Fruit fly (Drosophila melanogaster): Measurements from ENCODE around the gene CG17242.

Gene CG17242

DNA sequence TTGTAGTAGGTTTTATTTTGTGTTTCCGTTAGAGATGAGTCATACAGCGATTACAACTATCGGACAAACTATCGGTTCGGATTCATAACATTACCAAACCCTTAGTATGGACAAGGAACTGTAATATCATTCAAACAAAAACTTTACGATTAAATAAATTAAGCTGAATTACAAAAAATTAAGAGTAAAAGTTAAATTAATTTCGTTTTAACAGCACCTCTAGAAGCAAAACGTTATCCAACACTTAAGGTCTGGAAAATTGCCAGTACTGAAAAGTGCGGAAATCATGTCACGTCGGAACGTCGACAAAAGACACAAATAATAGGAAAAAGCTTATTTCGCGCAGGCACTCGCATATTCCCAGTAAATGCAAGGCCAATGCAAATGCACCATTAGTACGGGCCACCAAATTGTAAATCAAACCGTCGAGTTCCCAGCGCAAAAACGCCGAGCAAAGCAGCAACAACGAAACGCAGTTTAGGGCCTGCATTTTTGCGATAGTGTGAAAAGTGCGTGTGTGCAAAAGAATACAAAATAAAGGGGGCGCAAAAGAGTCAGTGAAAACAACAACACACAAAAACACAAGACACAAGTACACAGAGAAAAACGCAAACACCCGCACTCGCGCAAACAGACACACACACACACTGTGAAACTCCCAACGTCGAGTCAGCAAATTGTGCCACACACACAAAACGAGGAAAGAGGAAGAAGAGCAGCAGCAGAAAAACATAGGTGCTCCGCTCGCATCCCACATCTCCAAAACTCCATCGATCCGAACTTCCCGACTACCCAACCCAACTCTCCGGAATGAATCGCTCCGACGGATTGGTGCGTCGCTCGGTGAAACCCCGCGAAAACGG lies 42.5 kb downstream of the CG17242 start, which contains the start of the genes CG15387 and sau (continued):
- TF ChIP-seq NFAT (GFP tag; IDR thresholded peaks at IDR 0.05) (no peak; the same call in none of the 2 replicates), sug (tag; optimal IDR thresholded peaks at IDR 0.05) (peak; percentile 89), sqz (GFP tag; optimal IDR thresholded peaks at IDR 0.05) (peak; percentile 65), pfk (GFP tag; optimal IDR thresholded peaks at IDR 0.05) (peak; percentile 32), tin (GFP tag; optimal IDR thresholded peaks at IDR 0.05) (peak; percentile 90), CG30403 (GFP tag; optimal IDR thresholded peaks at IDR 0.05) (peak; percentile 94), so (GFP tag; IDR thresholded peaks at IDR 0.05) (peak; percentile 82), dmrt99B (tag; optimal IDR thresholded peaks at IDR 0.05) (peak; percentile 79), pum (GFP tag; optimal IDR thresholded peaks at IDR 0.05) (peak; percentile 93), YL-1 (GFP tag; optimal IDR thresholded peaks at IDR 0.05) (peak; percentile 29), ATbp (GFP tag; optimal IDR thresholded peaks at IDR 0.05) (peak; percentile 56), kni (GFP tag; optimal IDR thresholded peaks at IDR 0.05) (peak; percentile 61), Vsx1 (GFP tag; optimal IDR thresholded peaks at IDR 0.05) (peak; percentile 76), dysf (GFP tag; IDR thresholded peaks at IDR 0.05) (peak; percentile 83), p53 (GFP tag; optimal IDR thresholded peaks at IDR 0.05) (peak; percentile 74), Atf6 (GFP tag; IDR thresholded peaks at IDR 0.05) (peak; percentile 90), CG4854 (GFP tag; optimal IDR thresholded peaks at IDR 0.05) (peak; percentile 88), CG17359 (tag; optimal IDR thresholded peaks at IDR 0.05) (peak; percentile 84), CG32767 (GFP tag; IDR thresholded peaks at IDR 0.05) (peak; percentile 85), CG6689 (GFP tag; IDR thresholded peaks at IDR 0.05) (peak; percentile 83), Side (GFP tag; optimal IDR thresholded peaks at IDR 0.05) (peak; percentile 89), CG9876 (GFP tag; optimal IDR thresholded peaks at IDR 0.05) (peak; percentile 78), CG1024 (GFP tag; IDR thresholded peaks at IDR 0.05) (peak; percentile 66), ftz-f1 (GFP tag; optimal IDR thresholded peaks at IDR 0.05) (peak; percentile 53), CG12744 (GFP tag; optimal IDR thresholded peaks at IDR 0.05) (peak; percentile 90), onecut (GFP tag; IDR thresholded peaks at IDR 0.05) (peak; percentile 44), Sry-δ (GFP tag; optimal IDR thresholded peaks at IDR 0.05) (peak; percentile 97), gsb (GFP tag; IDR thresholded peaks at IDR 0.05) (peak; percentile 66), sima (GFP tag; optimal IDR thresholded peaks at IDR 0.05) (peak; percentile 56), Doc3 (GFP tag; IDR thresholded peaks at IDR 0.05; ENCODE audit: partially characterized antibody) (peak; percentile 97), CG10267 (tag; optimal IDR thresholded peaks at IDR 0.05) (peak; percentile 99), az2 (GFP tag; optimal IDR thresholded peaks at IDR 0.05) (peak; percentile 84), org-1 (GFP tag; optimal IDR thresholded peaks at IDR 0.05) (peak; percentile 63), Hand (GFP tag; optimal IDR thresholded peaks at IDR 0.05) (peak; percentile 52), CG14441 (GFP tag; IDR thresholded peaks at IDR 0.05) (peak; percentile 82), Fer2 (tag; optimal IDR thresholded peaks at IDR 0.05) (peak; percentile 85), Dll (GFP tag; IDR thresholded peaks at IDR 0.05; ENCODE audit: partially characterized antibody) (peak; percentile 96), Elba2 (GFP tag; optimal IDR thresholded peaks at IDR 0.05) (peak; percentile 51), Mrtf (GFP tag; IDR thresholded peaks at IDR 0.05) (peak; percentile 70; the same call in 2 of the 3 replicates), sim (GFP tag; IDR thresholded peaks at IDR 0.05) (no peak), CG11093 (GFP tag; IDR thresholded peaks at IDR 0.05) (peak; percentile 72), CG10654 (GFP tag; optimal IDR thresholded peaks at IDR 0.05) (peak; percentile 87), Sox100B (GFP tag; optimal IDR thresholded peaks at IDR 0.05) (peak; percentile 88), chinmo (GFP tag; IDR thresholded peaks at IDR 0.05; ENCODE audit: partially characterized antibody) (peak; percentile 87), CG4730 (GFP tag; IDR thresholded peaks at IDR 0.05) (peak; percentile 66), dmrt11E (tag; optimal IDR thresholded peaks at IDR 0.05) (peak; percentile 86), schlank (tag; optimal IDR thresholded peaks at IDR 0.05) (peak; percentile 72), CG7987 (GFP tag; optimal IDR thresholded peaks at IDR 0.05) (peak; percentile 63), CG6654 (GFP tag; optimal IDR thresholded peaks at IDR 0.05) (peak; percentile 57)

Data from whole organism, embryonic.